Worm (Caenorhabditis elegans) whole organism, L4/young adult: Measurements from ENCODE around the gene daf-14.

Source experiments
- W03F9.2 ChIP-seq: fragments of 150-350 bp; optimal IDR thresholded peaks from 2 replicates; lab custom pipeline; 2014; ENCODE audit warnings: missing biosample characterization, missing genetic modification characterization
- dao-5 ChIP-seq: sonication (generic microtip); optimal IDR thresholded peaks from 2 replicates; lab custom pipeline; 2016; ENCODE audit warnings: missing genotype, missing genetic modification characterization, moderate library complexity, missing compliant biosample characterization
- him-1 ChIP-seq: sonication (generic microtip); optimal IDR thresholded peaks from 2 replicates; lab custom pipeline; 2016; ENCODE audit warnings: missing genotype, missing genetic modification reagents, missing genetic modification characterization, missing compliant biosample characterization

daf-14 gene

ce11 chrIV:10250577-10251075 is at the start of gene daf-14:
Gene daf-14, plus strand, starts transcription at chrIV:10250627.
- TF ChIP-seq him-1: no peak
- no peak for TF ChIP-seq dao-5 (tag; lab: Kevin White, UChicago)
- TF ChIP-seq W03F9.2 (tag; lab: Kevin White, UChicago): no peak

ce11 chrIV:10206182-10206581 is 44.2 kb upstream of the daf-14 start, which contains the start of gene K04D7.6:
Gene K04D7.6, minus strand, starts transcription at chrIV:10206282.
- TF ChIP-seq dao-5 (tag; lab: Kevin White, UChicago): no peak
- no peak for TF ChIP-seq W03F9.2 (tag; lab: Kevin White, UChicago)
- no peak for TF ChIP-seq him-1

- TF ChIP-seq W03F9.2 (tag; lab: Kevin White, UChicago): no peak
- no peak for TF ChIP-seq dao-5 (tag; lab: Kevin White, UChicago)
- TF ChIP-seq him-1: no peak
Observed at ce11 chrIV:10214811-10215210, 35.6 kb upstream of the daf-14 start, which contains the start of gene abt-1. Gene abt-1, minus strand, starts transcription at chrIV:10214911.

ce11 chrIV:10215393-10215792 is 35.0 kb upstream of the daf-14 start:
- TF ChIP-seq him-1 (no peak), W03F9.2 (tag; lab: Kevin White, UChicago) (no peak), dao-5 (tag; lab: Kevin White, UChicago) (no peak)

ce11 chrIV:10216078-10216477 is 34.3 kb upstream of the daf-14 start, which contains the start of gene col-124:
Gene col-124, plus strand, starts transcription at chrIV:10216451.
- TF ChIP-seq dao-5 (tag; lab: Kevin White, UChicago) (no peak), W03F9.2 (tag; lab: Kevin White, UChicago) (no peak), him-1 (no peak)

ce11 chrIV:10216704-10217296 is 33.6 kb upstream of the daf-14 start:
- TF ChIP-seq him-1 (no peak), W03F9.2 (tag; lab: Kevin White, UChicago) (no peak), dao-5 (tag; lab: Kevin White, UChicago) (no peak)

ce11 chrIV:10219208-10219607 is 31.2 kb upstream of the daf-14 start, which contains the start of gene qns-1:
Gene qns-1, minus strand, starts transcription at chrIV:10219308.
- TF ChIP-seq W03F9.2 (tag; lab: Kevin White, UChicago) (no peak), dao-5 (tag; lab: Kevin White, UChicago) (no peak), him-1 (no peak)

ce11 chrIV:10221187-10221586 is 29.2 kb upstream of the daf-14 start, which contains the start of gene tram-1:
Gene tram-1, minus strand, starts transcription at chrIV:10221287.
- TF ChIP-seq dao-5 (tag; lab: Kevin White, UChicago) (no peak), W03F9.2 (tag; lab: Kevin White, UChicago) (no peak), him-1 (no peak)

ce11 chrIV:10222122-10222589 is 28.3 kb upstream of the daf-14 start, which contains the start of gene C24F3.2:
Gene C24F3.2, plus strand, starts transcription at chrIV:10222539.
- TF ChIP-seq W03F9.2 (tag; lab: Kevin White, UChicago) (no peak), him-1 (peak; percentile 7)

- no peak for TF ChIP-seq W03F9.2 (tag; lab: Kevin White, UChicago)
- TF ChIP-seq him-1: no peak
Observed at ce11 chrIV:10223723-10224122, 26.7 kb upstream of the daf-14 start, which contains the start of gene nas-12. Gene nas-12, plus strand, starts transcription at chrIV:10224023.

- no peak for TF ChIP-seq him-1
Observed at ce11 chrIV:10227534-10227933, 22.9 kb upstream of the daf-14 start, which contains the start of gene F01G10.6. Gene F01G10.6, minus strand, starts transcription at chrIV:10227634.

ce11 chrIV:10230971-10231370 is 19.5 kb upstream of the daf-14 start, which contains the start of gene F01G10.5:
Gene F01G10.5, minus strand, starts transcription at chrIV:10231071.
- TF ChIP-seq him-1: no peak
- no peak for TF ChIP-seq dao-5 (tag; lab: Kevin White, UChicago)
- TF ChIP-seq W03F9.2 (tag; lab: Kevin White, UChicago): no peak

ce11 chrIV:10232456-10232855 is 18.0 kb upstream of the daf-14 start, which contains the start of gene F01G10.4:
Gene F01G10.4, minus strand, starts transcription at chrIV:10232556.
- TF ChIP-seq him-1 (no peak), W03F9.2 (tag; lab: Kevin White, UChicago) (no peak), dao-5 (tag; lab: Kevin White, UChicago) (no peak)

- TF ChIP-seq dao-5 (tag; lab: Kevin White, UChicago) (no peak), him-1 (no peak), W03F9.2 (tag; lab: Kevin White, UChicago) (no peak)
Observed at ce11 chrIV:10235279-10235829, 15.1 kb upstream of the daf-14 start, which contains the start of gene ech-9. Gene ech-9, minus strand, starts transcription at chrIV:10235329.
